Worm (Caenorhabditis elegans) whole organism, L4/young adult: ENCODE data around the gene srd-42.

Experiments
- W03F9.2 ChIP-seq: fragments of 150-350 bp; optimal IDR thresholded peaks from 2 replicates; lab custom pipeline; 2014; ENCODE audit warnings: missing biosample characterization, missing genetic modification characterization
- dao-5 ChIP-seq: sonication (generic microtip); optimal IDR thresholded peaks from 2 replicates; lab custom pipeline; 2016; ENCODE audit warnings: missing genotype, missing genetic modification characterization, moderate library complexity, missing compliant biosample characterization
- him-1 ChIP-seq: sonication (generic microtip); optimal IDR thresholded peaks from 2 replicates; lab custom pipeline; 2016; ENCODE audit warnings: missing genotype, missing genetic modification reagents, missing genetic modification characterization, missing compliant biosample characterization

DNA sequence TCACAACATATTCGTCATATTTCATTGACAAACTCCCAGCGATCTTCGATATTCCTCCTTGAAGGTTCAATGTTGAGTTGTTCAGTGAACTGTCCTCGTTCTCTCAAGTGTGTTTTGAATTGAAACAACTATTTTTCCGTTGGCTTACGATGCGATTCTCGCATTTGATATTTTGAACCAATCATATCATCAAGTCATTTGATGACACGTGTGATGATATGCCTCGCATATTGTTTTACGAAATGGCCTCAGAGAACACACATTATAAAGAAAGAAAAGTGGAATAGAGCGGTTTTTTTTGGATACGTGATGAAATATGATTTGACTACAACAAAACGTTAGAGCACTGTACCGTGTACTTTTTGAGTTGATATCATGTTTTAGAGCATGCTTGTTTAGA lies 45.2 kb upstream of the srd-42 start:
- peak; percentile 48 for TF ChIP-seq W03F9.2
- TF ChIP-seq him-1: no peak
- no peak for TF ChIP-seq dao-5
